Worm (Caenorhabditis elegans) whole organism, young adult: ENCODE data around the gene math-42.

Experiments used
- C06A6.2 ChIP-seq: fragments of 200-800 bp; sonication (Bioruptor generic); conservative IDR thresholded peaks from 2 replicates; pipeline ENCODE4 v1.3.6; 2022; ENCODE audit warnings: missing genetic modification characterization, missing compliant biosample characterization
- F33H1.4 ChIP-seq: fragments of 200-800 bp; sonication (Bioruptor generic); IDR thresholded peaks from 2 replicates; pipeline ENCODE4 v1.3.6; 2022; ENCODE audit warnings: missing genetic modification reagents, missing genetic modification characterization, missing compliant biosample characterization
- F37B4.10 ChIP-seq: fragments of 200-800 bp; sonication (Bioruptor generic); IDR thresholded peaks from 2 replicates; pipeline ENCODE4 v1.3.6; 2022; ENCODE audit warnings: missing genetic modification characterization, missing compliant biosample characterization
- F57A8.1 ChIP-seq: fragments of 200-800 bp; sonication (Bioruptor generic); optimal IDR thresholded peaks from 2 replicates; lab custom pipeline; 2018; ENCODE audit warnings: mild to moderate bottlenecking, missing genetic modification characterization, moderate library complexity, missing compliant biosample characterization
- K12H6.12 ChIP-seq: fragments of 200-800 bp; sonication (Bioruptor generic); optimal IDR thresholded peaks from 2 replicates; lab custom pipeline; 2018; ENCODE audit warnings: mild to moderate bottlenecking, missing genetic modification characterization, missing compliant biosample characterization
- T07F8.4 ChIP-seq: sonication (generic microtip); optimal IDR thresholded peaks from 2 replicates; lab custom pipeline; 2016; ENCODE audit warnings: mild to moderate bottlenecking, missing genetic modification characterization, moderate library complexity, missing compliant biosample characterization
- T26A5.8 ChIP-seq: sonication (generic microtip); optimal IDR thresholded peaks from 2 replicates; lab custom pipeline; 2016; ENCODE audit warnings: missing genetic modification characterization, missing compliant biosample characterization
- ZK185.1 ChIP-seq: sonication (generic microtip); optimal IDR thresholded peaks from 2 replicates; lab custom pipeline; 2016; ENCODE audit warnings: mild to moderate bottlenecking, missing genetic modification characterization, missing compliant biosample characterization; ENCODE audit not compliant: poor library complexity, severe bottlenecking
- akir-1 ChIP-seq: fragments of 200-800 bp; sonication (Bioruptor generic); optimal IDR thresholded peaks from 2 replicates; lab custom pipeline; 2018; ENCODE audit warnings: mild to moderate bottlenecking, missing genetic modification characterization, moderate library complexity, missing compliant biosample characterization
- aptf-2 ChIP-seq: fragments of 200-800 bp; sonication (Bioruptor generic); conservative IDR thresholded peaks from 2 replicates; pipeline ENCODE4 v1.3.6; 2022; ENCODE audit warnings: missing genetic modification reagents, missing genetic modification characterization, missing compliant biosample characterization
- atf-7 ChIP-seq: sonication (generic microtip); optimal IDR thresholded peaks from 2 replicates; lab custom pipeline; 2017; ENCODE audit warnings: mild to moderate bottlenecking, missing genetic modification characterization, missing compliant biosample characterization
- ccch-3 ChIP-seq: fragments of 200-800 bp; sonication (Bioruptor generic); optimal IDR thresholded peaks from 2 replicates; lab custom pipeline; 2018; ENCODE audit warnings: mild to moderate bottlenecking, missing genetic modification characterization, missing compliant biosample characterization
- cebp-1 ChIP-seq, 2 experiments: fragments of 200-800 bp in 1 of 2; sonication (Bioruptor generic) in 1 of 2; sonication (generic microtip) in 1 of 2; IDR thresholded peaks in 1 of 2; optimal IDR thresholded peaks in 1 of 2; 2 replicates each; pipeline versions ENCODE4 v1.3.6 to Lab custom; 2017 to 2022; ENCODE audit warnings: missing compliant biosample characterization in 2 of 2, missing genetic modification characterization in 2 of 2, mild to moderate bottlenecking in 1 of 2, missing genetic modification reagents in 1 of 2, moderate library complexity in 1 of 2
- ceh-79 ChIP-seq: sonication (generic microtip); optimal IDR thresholded peaks from 2 replicates; lab custom pipeline; 2017; ENCODE audit warnings: mild to moderate bottlenecking, missing genetic modification characterization, missing compliant biosample characterization
- hmg-1.2 ChIP-seq: fragments of 200-800 bp; sonication (Bioruptor generic); IDR thresholded peaks from 2 replicates; pipeline ENCODE4 v1.3.6; 2022; ENCODE audit warnings: missing genetic modification reagents, missing genetic modification characterization, missing compliant biosample characterization
- lin-40 ChIP-seq: sonication (generic microtip); optimal IDR thresholded peaks from 2 replicates; lab custom pipeline; 2016; ENCODE audit warnings: missing genetic modification characterization, mild to moderate bottlenecking, missing compliant biosample characterization, missing genotype, missing genetic modification reagents
- lsl-1 ChIP-seq: fragments of 200-800 bp; sonication (Bioruptor generic); optimal IDR thresholded peaks from 2 replicates; lab custom pipeline; 2018; ENCODE audit warnings: mild to moderate bottlenecking, missing genetic modification characterization, moderate library complexity, missing compliant biosample characterization
- lsy-27 ChIP-seq: sonication (generic microtip); optimal IDR thresholded peaks from 2 replicates; lab custom pipeline; 2017; ENCODE audit warnings: missing genetic modification characterization, mild to moderate bottlenecking, missing compliant biosample characterization, antibody characterized with exemption, missing genotype, borderline replicate concordance; ENCODE audit not compliant: insufficient read depth
- madf-10 ChIP-seq: sonication (generic microtip); optimal IDR thresholded peaks from 2 replicates; lab custom pipeline; 2016; ENCODE audit warnings: mild to moderate bottlenecking, missing genetic modification characterization, missing compliant biosample characterization
- madf-3 ChIP-seq: fragments of 200-800 bp; sonication (Bioruptor generic); IDR thresholded peaks from 2 replicates; pipeline ENCODE4 v1.3.6; 2022; ENCODE audit warnings: missing genetic modification reagents, missing genetic modification characterization, missing compliant biosample characterization
- madf-6 ChIP-seq: fragments of 200-800 bp; sonication (Bioruptor generic); IDR thresholded peaks from 2 replicates; pipeline ENCODE4 v1.3.6; 2022; ENCODE audit warnings: missing genetic modification reagents, missing genetic modification characterization, missing compliant biosample characterization
- nhr-80 ChIP-seq: sonication (generic microtip); optimal IDR thresholded peaks from 2 replicates; lab custom pipeline; 2016; ENCODE audit warnings: missing genetic modification characterization, missing compliant biosample characterization
- nhr-90 ChIP-seq: sonication (generic microtip); optimal IDR thresholded peaks from 2 replicates; lab custom pipeline; 2016; ENCODE audit warnings: missing genotype, mild to moderate bottlenecking, missing genetic modification characterization, missing compliant biosample characterization
- pha-4 ChIP-seq: fragments of 150-350 bp; sonication (generic microtip); optimal IDR thresholded peaks from 2 replicates; lab custom pipeline; 2014; ENCODE audit warnings: missing biosample characterization, missing genetic modification reagents, missing genetic modification characterization
- rcor-1 ChIP-seq: fragments of 200-800 bp; sonication (Bioruptor generic); IDR thresholded peaks from 2 replicates; pipeline ENCODE4 v1.3.6; 2022; ENCODE audit warnings: missing genetic modification reagents, missing genetic modification characterization, missing compliant biosample characterization
- snpc-1.1 ChIP-seq: sonication (generic microtip); optimal IDR thresholded peaks from 2 replicates; lab custom pipeline; 2017; ENCODE audit warnings: missing genetic modification characterization, mild to moderate bottlenecking, missing compliant biosample characterization, antibody characterized with exemption, moderate library complexity, missing genotype, missing genetic modification reagents; ENCODE audit not compliant: insufficient read depth
- snpc-3.4 ChIP-seq: sonication (generic microtip); optimal IDR thresholded peaks from 2 replicates; lab custom pipeline; 2017; ENCODE audit warnings: missing genetic modification characterization, mild to moderate bottlenecking, missing compliant biosample characterization, antibody characterized with exemption, moderate library complexity, missing genotype, missing genetic modification reagents
- tbx-9 ChIP-seq: sonication (generic microtip); optimal IDR thresholded peaks from 2 replicates; lab custom pipeline; 2016; ENCODE audit warnings: borderline replicate concordance, missing genetic modification characterization, inconsistent platforms, missing compliant biosample characterization
- tlf-1 ChIP-seq: fragments of 200-800 bp; sonication (Bioruptor generic); optimal IDR thresholded peaks from 2 replicates; lab custom pipeline; 2018; ENCODE audit warnings: mild to moderate bottlenecking, missing genetic modification characterization, missing compliant biosample characterization
- xnd-1 ChIP-seq: sonication (generic microtip); optimal IDR thresholded peaks from 2 replicates; lab custom pipeline; 2016; ENCODE audit warnings: missing genotype, missing genetic modification reagents, missing genetic modification characterization, missing compliant biosample characterization
- zfh-2 ChIP-seq: fragments of 200-800 bp; sonication (Bioruptor generic); conservative IDR thresholded peaks from 2 replicates; pipeline ENCODE4 v1.3.6; 2022; ENCODE audit warnings: missing genetic modification reagents, missing genetic modification characterization, missing compliant biosample characterization
- ztf-25 ChIP-seq: fragments of 200-800 bp; sonication (Bioruptor generic); IDR thresholded peaks from 2 replicates; pipeline ENCODE4 v1.3.6; 2022; ENCODE audit warnings: missing genetic modification reagents, missing genetic modification characterization, missing compliant biosample characterization

math-42 gene

ce11 chrII:2080425-2080824, 19.3 kb upstream of the math-42 start, which contains the start of gene F07E5.9:
TSS of gene F07E5.9 (minus strand) at chrII:2080525.
- no peak for TF ChIP-seq tbx-9 (tag; lab: Kevin White, UChicago)
- no peak for TF ChIP-seq xnd-1
- no peak for TF ChIP-seq tlf-1
- TF ChIP-seq T26A5.8 (tag; lab: Kevin White, UChicago) = no peak
- no peak for TF ChIP-seq lsl-1 (GFP tag; lab: Kevin White, UChicago)
- TF ChIP-seq ccch-3 (GFP tag; lab: Kevin White, UChicago) = no peak
- TF ChIP-seq ceh-79 (tag; lab: Kevin White, UChicago) = no peak
- no peak for TF ChIP-seq rcor-1 (GFP tag; lab: Robert Waterston, UW)

DNA sequence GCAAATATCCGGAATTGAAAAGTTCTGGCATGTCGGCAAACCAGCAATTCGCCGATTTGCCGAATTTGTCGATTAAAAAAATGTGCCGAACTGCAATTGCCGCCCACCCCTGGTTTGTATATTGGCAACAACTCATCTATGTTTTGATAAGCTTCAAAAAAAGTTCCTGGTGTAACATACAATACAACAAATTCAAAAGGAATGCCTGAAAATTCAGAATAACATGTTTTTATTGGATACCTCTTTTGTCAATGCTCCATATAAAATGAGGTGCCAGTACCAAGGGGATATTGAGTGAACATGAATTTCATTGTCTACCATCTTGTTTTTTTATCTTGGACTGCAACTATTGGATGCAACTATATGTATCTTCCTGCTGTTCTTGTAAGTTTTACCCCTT, 18.5 kb upstream of the math-42 start, which contains the start of gene T16A1.4:
TSS of gene T16A1.4 (plus strand) at position 301 of the 400 bp plus-strand sequence.
- TF ChIP-seq F57A8.1 (GFP tag; lab: Kevin White, UChicago) (no peak), madf-10 (tag; lab: Kevin White, UChicago) (no peak), nhr-90 (tag; lab: Kevin White, UChicago) (no peak), hmg-1.2 (GFP tag; lab: Robert Waterston, UW) (no peak), snpc-3.4 (tag; lab: Kevin White, UChicago) (no peak), ZK185.1 (no peak), cebp-1 (GFP tag; IDR thresholded peaks at IDR 0.05; lab: Robert Waterston, UW) (no peak), cebp-1 (tag; optimal IDR thresholded peaks at IDR 0.05; lab: Kevin White, UChicago) (no peak), ztf-25 (GFP tag; lab: Robert Waterston, UW) (no peak)

- TF ChIP-seq akir-1 (GFP tag; lab: Kevin White, UChicago) (no peak), atf-7 (no peak), K12H6.12 (tag; lab: Kevin White, UChicago) (no peak), F33H1.4 (GFP tag; lab: Robert Waterston, UW) (no peak), T07F8.4 (tag; lab: Kevin White, UChicago) (no peak), madf-3 (GFP tag; lab: Robert Waterston, UW) (no peak), C06A6.2 (GFP tag; lab: Robert Waterston, UW) (no peak), lin-40 (tag; lab: Kevin White, UChicago) (no peak), aptf-2 (GFP tag; lab: Robert Waterston, UW) (no peak)
Measured at ce11 chrII:2083726-2084179, 16.0 kb upstream of the math-42 start, which contains the start of the genes T16A1.5 and fbxc-49. TSS of gene T16A1.5 (minus strand) at chrII:2083826. TSS of gene fbxc-49 (plus strand) at chrII:2084129.

DNA sequence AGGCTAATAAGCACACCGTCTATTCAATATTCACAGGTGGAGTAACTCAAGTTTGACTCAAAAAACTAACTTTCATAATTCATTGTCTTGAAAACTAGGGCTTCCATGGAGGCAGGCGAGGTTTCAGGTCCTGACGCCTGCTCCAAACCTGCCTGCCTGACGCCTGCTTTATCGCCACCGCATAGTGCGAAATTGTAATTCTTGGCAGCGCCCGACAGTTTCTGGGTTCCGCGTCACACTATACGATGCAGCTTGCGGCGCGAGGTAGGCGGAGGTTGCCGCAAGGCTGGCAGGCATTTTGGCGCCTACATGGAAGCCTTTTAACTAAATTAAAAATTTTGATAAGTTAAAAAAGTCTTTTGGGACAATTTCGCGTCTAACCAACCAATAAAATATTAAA, 12.5 kb upstream of the math-42 start:
- TF ChIP-seq madf-6 (GFP tag; lab: Robert Waterston, UW) (no peak), zfh-2 (peak; percentile 66), lsy-27 (tag; lab: Kevin White, UChicago) (no peak), F37B4.10 (GFP tag; lab: Robert Waterston, UW) (0 out of 2 replicates have a peak, but pooled peaks have one; percentile 65), snpc-1.1 (peak; percentile 14)

- TF ChIP-seq ccch-3 (GFP tag; lab: Kevin White, UChicago) (no peak), cebp-1 (GFP tag; IDR thresholded peaks at IDR 0.05; lab: Robert Waterston, UW) (peak; percentile 56; the same call in 1 of the 2 replicates), cebp-1 (tag; optimal IDR thresholded peaks at IDR 0.05; lab: Kevin White, UChicago) (no peak), nhr-80 (tag; lab: Kevin White, UChicago) (peak; percentile 76), snpc-3.4 (tag; lab: Kevin White, UChicago) (no peak), pha-4 (tag; lab: Kevin White, UChicago) (peak; percentile 15)
Measured at ce11 chrII:2090605-2091004, 9.1 kb upstream of the math-42 start, which contains the start of gene trpl-5. TSS of gene trpl-5 (minus strand) at chrII:2090636.
